5 worm cellular contexts compared by ENCODE assay signal in the genomic region with DNA sequence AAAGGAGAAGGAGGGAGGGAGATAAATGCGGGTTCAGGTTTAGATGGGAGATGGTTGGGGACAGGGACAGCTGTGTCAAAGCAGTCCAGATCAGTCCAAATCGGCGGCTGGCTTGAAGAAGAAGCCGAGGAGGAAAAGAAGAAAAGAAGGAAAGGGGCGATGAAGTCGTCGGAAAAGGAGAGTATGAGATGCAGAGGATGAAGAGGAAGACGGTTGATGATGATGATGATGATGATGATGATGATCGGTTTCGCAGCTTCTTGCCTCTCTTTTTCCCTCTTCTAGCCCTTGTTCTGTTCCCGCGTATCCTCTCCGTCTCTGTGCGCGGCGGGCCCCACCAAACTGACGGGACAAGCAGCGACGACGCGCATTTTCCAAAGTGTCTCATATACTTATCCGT.
TF ChIP-seq lines count a peak whose summit lies in the region.

No protein-coding gene starts in this region.

TF ChIP-seq in whole organism, L3 larva, 47 proteins besides CTCF, POLR2A, EP300 and RAD21:
- TF ChIP-seq ceh-82 (tag; optimal IDR thresholded peaks at IDR 0.05; lab: Kevin White, UChicago) (no peak), ama-1 (optimal IDR thresholded peaks at IDR 0.05; lab: Kevin White, UChicago) (no peak), tbx-2 (tag; optimal IDR thresholded peaks at IDR 0.05; lab: Kevin White, UChicago) (no peak), lsy-12 (tag; optimal IDR thresholded peaks at IDR 0.05; lab: Kevin White, UChicago) (no peak), ztf-4 (tag; optimal IDR thresholded peaks at IDR 0.05; lab: Kevin White, UChicago) (no peak), snpc-4 (tag; optimal IDR thresholded peaks at IDR 0.05; lab: Kevin White, UChicago) (no peak), lin-39 (tag; optimal IDR thresholded peaks at IDR 0.05; lab: Kevin White, UChicago) (peak; percentile 19), daf-12 (tag; optimal IDR thresholded peaks at IDR 0.05; lab: Kevin White, UChicago) (no peak), fkh-2 (tag; optimal IDR thresholded peaks at IDR 0.05; lab: Kevin White, UChicago) (no peak), nhr-25 (tag; optimal IDR thresholded peaks at IDR 0.05; lab: Kevin White, UChicago) (peak; percentile 7), nhr-23 (tag; optimal IDR thresholded peaks at IDR 0.05; lab: Kevin White, UChicago) (no peak), ceh-9 (tag; optimal IDR thresholded peaks at IDR 0.05; lab: Kevin White, UChicago) (no peak), ztf-11 (tag; optimal IDR thresholded peaks at IDR 0.05; lab: Kevin White, UChicago) (no peak), ceh-16 (tag; optimal IDR thresholded peaks at IDR 0.05; lab: Kevin White, UChicago) (no peak)

TF ChIP-seq in whole organism, L4 larva, 104 proteins besides CTCF, POLR2A, EP300 and RAD21 (continues in another document):
- TF ChIP-seq unc-62 (GFP tag; optimal IDR thresholded peaks at IDR 0.05 in 1 of 2; lab: Kevin White, UChicago) (no peak), unc-62 (tag; optimal IDR thresholded peaks at IDR 0.05; lab: Kevin White, UChicago) (no peak), daf-8 (GFP tag; IDR thresholded peaks at IDR 0.05; lab: Robert Waterston, UW) (no peak), tag-97 (GFP tag; IDR thresholded peaks at IDR 0.05; lab: Robert Waterston, UW) (no peak), ama-1 (optimal IDR thresholded peaks at IDR 0.05; lab: Kevin White, UChicago) (no peak), Y75B8A.6 (GFP tag; IDR thresholded peaks at IDR 0.05; lab: Robert Waterston, UW) (no peak), mxl-3 (GFP tag; optimal IDR thresholded peaks at IDR 0.05; lab: Kevin White, UChicago) (peak; percentile 50), rbr-2 (tag; optimal IDR thresholded peaks at IDR 0.05; lab: Kevin White, UChicago) (no peak), nhr-25 (tag; optimal IDR thresholded peaks at IDR 0.05; lab: Kevin White, UChicago; ENCODE audit: borderline replicate concordance, insufficient read depth) (no peak), egl-43 (GFP tag; IDR thresholded peaks at IDR 0.05; lab: Robert Waterston, UW) (no peak), ZK337.2 (GFP tag; IDR thresholded peaks at IDR 0.05; lab: Robert Waterston, UW) (no peak), ceh-82 (tag; optimal IDR thresholded peaks at IDR 0.05; lab: Kevin White, UChicago) (no peak), zag-1 (tag; optimal IDR thresholded peaks at IDR 0.05; lab: Kevin White, UChicago) (no peak), nhr-11 (tag; optimal IDR thresholded peaks at IDR 0.05; lab: Kevin White, UChicago) (no peak), F10B5.3 (tag; optimal IDR thresholded peaks at IDR 0.05; lab: Kevin White, UChicago) (no peak), spr-1 (tag; optimal IDR thresholded peaks at IDR 0.05; lab: Kevin White, UChicago) (no peak), dmd-9 (GFP tag; IDR thresholded peaks at IDR 0.05; lab: Robert Waterston, UW) (no peak), zfp-3 (GFP tag; conservative IDR thresholded peaks at IDR 0.05; lab: Robert Waterston, UW) (no peak), hlh-11 (tag; optimal IDR thresholded peaks at IDR 0.05; lab: Kevin White, UChicago) (peak; percentile 26), zip-11 (GFP tag; IDR thresholded peaks at IDR 0.05; lab: Robert Waterston, UW) (no peak)

TF ChIP-seq in whole organism, midembryonic, 9 proteins besides CTCF, POLR2A, EP300 and RAD21:
- TF ChIP-seq T22C8.4 (GFP tag; IDR thresholded peaks at IDR 0.05; lab: Robert Waterston, UW) (no peak), flt-1 (GFP tag; IDR thresholded peaks at IDR 0.05; lab: Robert Waterston, UW) (0 out of 2 replicates have a peak, but pooled peaks have one; percentile 44)

TF ChIP-seq in whole organism, mixed stage, embryonic, 35 proteins besides CTCF, POLR2A, EP300 and RAD21:
- no peak for TF ChIP-seq nhr-2 (tag; optimal IDR thresholded peaks at IDR 0.05; lab: Kevin White, UChicago)
- peak; percentile 62 for TF ChIP-seq ham-2 (GFP tag; optimal IDR thresholded peaks at IDR 0.05; lab: Kevin White, UChicago)

TF ChIP-seq in whole organism, young adult, 124 proteins besides CTCF, POLR2A, EP300 and RAD21:
- TF ChIP-seq nfya-1 (tag; optimal IDR thresholded peaks at IDR 0.05; lab: Kevin White, UChicago; ENCODE audit: borderline replicate concordance, insufficient read depth) = no peak
- TF ChIP-seq zfh-2 (GFP tag; conservative IDR thresholded peaks at IDR 0.05; lab: Robert Waterston, UW) = peak; percentile 58
TF ChIP-seq in whole organism, young adult: peak in this region for 1.
